Fruit fly (Drosophila melanogaster): ENCODE results near the gene CG9121.

Gene CG9121

DNA sequence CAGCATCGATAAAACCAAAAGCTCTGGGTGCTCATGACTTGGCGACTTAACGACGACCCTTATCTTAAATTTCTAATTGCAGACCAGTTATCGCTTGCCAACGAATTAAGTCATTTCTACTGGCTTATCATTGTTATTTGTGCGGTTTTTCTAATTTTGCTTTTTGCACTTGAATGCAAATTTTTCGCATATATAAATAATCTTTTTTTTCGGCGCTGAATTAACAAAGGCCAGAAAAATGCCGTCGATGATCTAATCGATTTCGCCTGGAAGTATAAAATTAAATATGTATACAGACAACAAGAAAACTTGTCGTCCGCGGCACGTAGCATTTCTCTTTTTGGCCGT lies 49.3 kb downstream of the CG9121 start:
- TF ChIP-seq CTCF (optimal IDR thresholded peaks at IDR 0.05) (no peak), CG8478 (optimal IDR thresholded peaks at IDR 0.05) (no peak)

DNA sequence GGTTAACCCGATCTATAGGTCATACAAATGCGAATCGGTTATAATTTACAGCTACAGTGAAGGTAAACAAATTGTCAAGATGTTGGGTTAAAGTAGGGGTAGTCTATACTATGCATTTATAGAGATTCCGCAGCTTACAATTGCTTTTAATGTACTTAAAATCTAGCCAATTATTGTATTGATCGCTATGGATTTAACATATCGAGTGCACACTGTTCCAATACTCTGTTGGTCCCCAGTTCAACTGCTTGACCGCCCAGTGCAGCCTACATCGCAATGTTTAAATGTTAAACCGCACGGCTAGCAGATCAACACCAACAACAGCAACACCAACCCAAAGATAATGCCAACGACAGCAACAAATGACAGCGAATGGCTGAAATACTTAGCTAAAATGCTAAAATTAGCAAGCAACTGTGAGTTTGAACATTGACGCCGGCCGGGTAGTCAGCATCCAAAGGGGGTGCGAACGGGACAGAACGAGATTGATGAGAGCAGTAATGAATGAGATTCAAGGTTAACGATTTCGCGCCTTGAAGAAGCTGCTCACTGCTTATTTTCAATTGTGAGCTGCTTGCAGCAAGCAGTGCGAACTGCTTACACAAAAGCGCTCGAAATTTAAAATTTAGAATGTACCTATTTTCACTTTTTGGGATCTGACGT lies 49.8 kb downstream of the CG9121 start:
- TF ChIP-seq CTCF (optimal IDR thresholded peaks at IDR 0.05) (peak; percentile 31 to 47), CG8478 (optimal IDR thresholded peaks at IDR 0.05) (no peak)

- TF ChIP-seq CG8478 (optimal IDR thresholded peaks at IDR 0.05), result no peak
- no peak for TF ChIP-seq CTCF (optimal IDR thresholded peaks at IDR 0.05)
These were observed 50.5 kb downstream of the CG9121 start for dm6 chr2L:5000287-5000871.

DNA sequence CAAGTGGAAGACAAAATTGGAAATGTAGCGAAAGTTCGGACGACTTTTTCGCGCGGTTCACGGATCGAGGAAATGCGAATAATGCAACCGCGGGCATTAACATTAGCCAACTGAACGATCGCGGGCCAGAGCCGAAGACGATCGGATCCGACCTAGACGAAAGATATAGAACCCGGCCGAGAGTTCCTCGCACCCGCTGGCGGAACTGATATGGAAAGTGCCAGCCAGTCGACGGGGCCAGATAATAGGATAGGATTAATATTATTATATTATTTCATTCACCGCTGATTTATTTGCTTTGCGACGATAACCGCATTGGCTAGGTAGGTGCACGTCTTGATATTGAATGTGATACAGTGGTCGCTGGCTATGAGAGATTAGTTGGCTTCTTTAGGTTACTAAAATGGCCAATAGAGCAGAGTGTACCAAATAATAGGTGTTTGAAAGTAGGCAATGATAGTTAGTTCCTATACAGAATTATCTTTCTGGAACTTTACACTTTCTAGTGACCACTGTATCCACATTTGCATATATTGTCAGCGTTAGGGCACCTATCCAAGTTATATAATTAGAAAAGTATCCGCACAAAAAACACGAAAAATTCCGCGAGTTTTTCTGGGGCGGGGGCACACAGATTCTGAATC lies 51.4 kb downstream of the CG9121 start:
- TF ChIP-seq CG8478 (optimal IDR thresholded peaks at IDR 0.05), result no peak
- TF ChIP-seq CTCF (optimal IDR thresholded peaks at IDR 0.05), result no peak

DNA sequence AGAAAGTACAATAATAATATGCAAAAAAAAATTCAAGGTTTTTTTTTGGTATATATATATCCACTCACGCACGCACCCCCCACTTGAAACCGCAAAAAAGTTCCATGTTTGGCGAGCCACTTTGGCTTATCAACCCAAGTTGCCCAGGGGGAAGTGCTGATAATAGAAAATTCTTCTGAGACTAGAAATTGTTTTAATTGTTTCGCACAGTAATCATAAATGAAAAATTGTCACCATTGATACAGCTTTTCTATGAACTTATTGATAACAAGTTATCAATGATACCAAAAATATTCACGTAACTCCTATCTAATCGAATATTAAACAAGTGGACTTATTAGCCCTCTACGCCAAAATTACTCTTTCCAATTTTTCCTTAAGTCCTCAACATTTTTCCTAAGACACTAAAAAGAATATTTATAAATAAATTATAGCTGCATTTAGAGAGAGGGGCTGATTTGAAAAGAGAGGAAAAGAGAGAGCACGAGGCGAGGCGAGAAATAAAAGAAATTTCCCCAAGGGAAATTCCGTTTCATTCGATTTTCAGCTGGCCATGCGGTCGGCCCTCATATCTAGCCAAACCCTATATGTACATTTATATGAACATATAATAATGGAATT lies 52.2 kb downstream of the CG9121 start:
- TF ChIP-seq CTCF (optimal IDR thresholded peaks at IDR 0.05), result no peak
- no peak for TF ChIP-seq CG8478 (optimal IDR thresholded peaks at IDR 0.05)

- no peak for TF ChIP-seq CG8478 (optimal IDR thresholded peaks at IDR 0.05)
- no peak for TF ChIP-seq CTCF (optimal IDR thresholded peaks at IDR 0.05)
These were observed 52.7 kb downstream of the CG9121 start for dm6 chr2L:4998260-4998560.
